Fruit fly (Drosophila melanogaster): ENCODE results near the gene CG34274.

The CG34274 gene

dm6 chr3R:15731446-15731845, at the start of gene CG34274:
Gene CG34274, plus strand, starts transcription at chr3R:15731746.
- TF ChIP-seq ovo (GFP tag; optimal IDR thresholded peaks at IDR 0.05) = no peak
- TF ChIP-seq tj (GFP tag; optimal IDR thresholded peaks at IDR 0.05) = no peak
- TF ChIP-seq pad (GFP tag; optimal IDR thresholded peaks at IDR 0.05) = no peak
- TF ChIP-seq toe (GFP tag; optimal IDR thresholded peaks at IDR 0.05) = no peak
- no peak for TF ChIP-seq cnc (optimal IDR thresholded peaks at IDR 0.05)
- TF ChIP-seq kay (GFP tag; ENCODE audit: borderline replicate concordance) = no peak
- TF ChIP-seq Mnt (GFP tag; optimal IDR thresholded peaks at IDR 0.05) = no peak
- no peak for TF ChIP-seq Hr96 (GFP tag; optimal IDR thresholded peaks at IDR 0.05)
- TF ChIP-seq Crg-1 (GFP tag; optimal IDR thresholded peaks at IDR 0.05) = no peak
- no peak for TF ChIP-seq CG7101 (tag; optimal IDR thresholded peaks at IDR 0.05)
- TF ChIP-seq bab1 (GFP tag; optimal IDR thresholded peaks at IDR 0.05) = no peak
- no peak for TF ChIP-seq CG12768 (GFP tag; optimal IDR thresholded peaks at IDR 0.05)
- no peak for TF ChIP-seq CG14711 (tag; optimal IDR thresholded peaks at IDR 0.05)
- no peak for TF ChIP-seq Clk (GFP tag; optimal IDR thresholded peaks at IDR 0.05)
- no peak for TF ChIP-seq CG5204 (GFP tag; optimal IDR thresholded peaks at IDR 0.05)
- no peak for TF ChIP-seq CG7045 (GFP tag; optimal IDR thresholded peaks at IDR 0.05)
- no peak for TF ChIP-seq CG33017 (tag; optimal IDR thresholded peaks at IDR 0.05)
- no peak for TF ChIP-seq CG11617 (GFP tag; optimal IDR thresholded peaks at IDR 0.05)

- no peak for TF ChIP-seq CG33017 (tag; optimal IDR thresholded peaks at IDR 0.05)
- no peak for TF ChIP-seq toe (GFP tag; optimal IDR thresholded peaks at IDR 0.05)
- TF ChIP-seq bab1 (GFP tag; optimal IDR thresholded peaks at IDR 0.05) = no peak
- TF ChIP-seq Mnt (GFP tag; optimal IDR thresholded peaks at IDR 0.05) = no peak
- TF ChIP-seq CG12768 (GFP tag; optimal IDR thresholded peaks at IDR 0.05) = no peak
- TF ChIP-seq CG11617 (GFP tag; optimal IDR thresholded peaks at IDR 0.05) = no peak
- TF ChIP-seq CG7045 (GFP tag; optimal IDR thresholded peaks at IDR 0.05) = no peak
- TF ChIP-seq pad (GFP tag; optimal IDR thresholded peaks at IDR 0.05) = no peak
- no peak for TF ChIP-seq CG14711 (tag; optimal IDR thresholded peaks at IDR 0.05)
- TF ChIP-seq cic (GFP tag; optimal IDR thresholded peaks at IDR 0.05) = no peak
- no peak for TF ChIP-seq Hr96 (GFP tag; optimal IDR thresholded peaks at IDR 0.05)
- TF ChIP-seq CG7101 (tag; optimal IDR thresholded peaks at IDR 0.05) = no peak
- no peak for TF ChIP-seq ovo (GFP tag; optimal IDR thresholded peaks at IDR 0.05)
- no peak for TF ChIP-seq tj (GFP tag; optimal IDR thresholded peaks at IDR 0.05)
- TF ChIP-seq CG5204 (GFP tag; optimal IDR thresholded peaks at IDR 0.05) = no peak
Measured at dm6 chr3R:15688441-15688840, 43.1 kb upstream of the CG34274 start.

dm6 chr3R:15692786-15693185, 38.8 kb upstream of the CG34274 start, which contains the start of gene CG31446:
Gene CG31446, plus strand, starts transcription at chr3R:15693086.
- no peak for TF ChIP-seq Hr96 (GFP tag; optimal IDR thresholded peaks at IDR 0.05)
- no peak for TF ChIP-seq ovo (GFP tag; optimal IDR thresholded peaks at IDR 0.05)
- TF ChIP-seq bab1 (GFP tag; optimal IDR thresholded peaks at IDR 0.05) = no peak
- no peak for TF ChIP-seq pad (GFP tag; optimal IDR thresholded peaks at IDR 0.05)
- no peak for TF ChIP-seq CG7045 (GFP tag; optimal IDR thresholded peaks at IDR 0.05)
- TF ChIP-seq CG14711 (tag; optimal IDR thresholded peaks at IDR 0.05) = no peak
- no peak for TF ChIP-seq CG5204 (GFP tag; optimal IDR thresholded peaks at IDR 0.05)
- TF ChIP-seq CG1620 (GFP tag; optimal IDR thresholded peaks at IDR 0.05) = no peak
- no peak for TF ChIP-seq tj (GFP tag; optimal IDR thresholded peaks at IDR 0.05)
- TF ChIP-seq Crg-1 (GFP tag; optimal IDR thresholded peaks at IDR 0.05) = no peak
- no peak for TF ChIP-seq CG33017 (tag; optimal IDR thresholded peaks at IDR 0.05)
- TF ChIP-seq Clk (GFP tag; optimal IDR thresholded peaks at IDR 0.05) = no peak

- TF ChIP-seq bab1 (GFP tag; optimal IDR thresholded peaks at IDR 0.05) (no peak), CG7045 (GFP tag; optimal IDR thresholded peaks at IDR 0.05) (no peak), CG1620 (GFP tag; optimal IDR thresholded peaks at IDR 0.05) (no peak), ovo (GFP tag; optimal IDR thresholded peaks at IDR 0.05) (no peak), cic (GFP tag; optimal IDR thresholded peaks at IDR 0.05) (no peak), CG11617 (GFP tag; optimal IDR thresholded peaks at IDR 0.05) (no peak), CG14711 (tag; optimal IDR thresholded peaks at IDR 0.05) (no peak), CG33017 (tag; optimal IDR thresholded peaks at IDR 0.05) (no peak), Clk (GFP tag; optimal IDR thresholded peaks at IDR 0.05) (no peak), Mnt (GFP tag; optimal IDR thresholded peaks at IDR 0.05) (no peak), tj (GFP tag; optimal IDR thresholded peaks at IDR 0.05) (no peak), CG7101 (tag; optimal IDR thresholded peaks at IDR 0.05) (no peak), cnc (optimal IDR thresholded peaks at IDR 0.05) (no peak), CG12768 (GFP tag; optimal IDR thresholded peaks at IDR 0.05) (no peak), kay (GFP tag; ENCODE audit: borderline replicate concordance) (no peak), toe (GFP tag; optimal IDR thresholded peaks at IDR 0.05) (no peak), Crg-1 (GFP tag; optimal IDR thresholded peaks at IDR 0.05) (no peak), Hr96 (GFP tag; optimal IDR thresholded peaks at IDR 0.05) (no peak), CG5204 (GFP tag; optimal IDR thresholded peaks at IDR 0.05) (no peak)
Measured at dm6 chr3R:15694332-15694731, 37.2 kb upstream of the CG34274 start.

- no peak for TF ChIP-seq CG33017 (tag; optimal IDR thresholded peaks at IDR 0.05)
- TF ChIP-seq pad (GFP tag; optimal IDR thresholded peaks at IDR 0.05) = no peak
- no peak for TF ChIP-seq CG11617 (GFP tag; optimal IDR thresholded peaks at IDR 0.05)
- no peak for TF ChIP-seq Clk (GFP tag; optimal IDR thresholded peaks at IDR 0.05)
- TF ChIP-seq CG14711 (tag; optimal IDR thresholded peaks at IDR 0.05) = no peak
- TF ChIP-seq CG5204 (GFP tag; optimal IDR thresholded peaks at IDR 0.05) = no peak
- no peak for TF ChIP-seq kay (GFP tag; ENCODE audit: borderline replicate concordance)
- no peak for TF ChIP-seq CG12768 (GFP tag; optimal IDR thresholded peaks at IDR 0.05)
- TF ChIP-seq CG7101 (tag; optimal IDR thresholded peaks at IDR 0.05) = no peak
- TF ChIP-seq ovo (GFP tag; optimal IDR thresholded peaks at IDR 0.05) = no peak
- no peak for TF ChIP-seq tj (GFP tag; optimal IDR thresholded peaks at IDR 0.05)
- TF ChIP-seq bab1 (GFP tag; optimal IDR thresholded peaks at IDR 0.05) = no peak
- no peak for TF ChIP-seq CG7045 (GFP tag; optimal IDR thresholded peaks at IDR 0.05)
- TF ChIP-seq Mnt (GFP tag; optimal IDR thresholded peaks at IDR 0.05) = no peak
- TF ChIP-seq cic (GFP tag; optimal IDR thresholded peaks at IDR 0.05) = no peak
Measured at dm6 chr3R:15694941-15695340, 36.6 kb upstream of the CG34274 start, which contains the start of gene CG5399. Gene CG5399, plus strand, starts transcription at chr3R:15695241.

- TF ChIP-seq cic (GFP tag; optimal IDR thresholded peaks at IDR 0.05) = peak; percentile 78
- TF ChIP-seq cnc (optimal IDR thresholded peaks at IDR 0.05) = no peak
- peak; percentile 7 for TF ChIP-seq ovo (GFP tag; optimal IDR thresholded peaks at IDR 0.05)
- TF ChIP-seq CG33017 (tag; optimal IDR thresholded peaks at IDR 0.05) = peak; percentile 33
- no peak for TF ChIP-seq CG1620 (GFP tag; optimal IDR thresholded peaks at IDR 0.05)
- TF ChIP-seq CG12768 (GFP tag; optimal IDR thresholded peaks at IDR 0.05) = peak; percentile 10
- no peak for TF ChIP-seq Clk (GFP tag; optimal IDR thresholded peaks at IDR 0.05)
- no peak for TF ChIP-seq toe (GFP tag; optimal IDR thresholded peaks at IDR 0.05)
- peak; percentile 1 for TF ChIP-seq CG14711 (tag; optimal IDR thresholded peaks at IDR 0.05)
- peak; percentile 35 for TF ChIP-seq CG7045 (GFP tag; optimal IDR thresholded peaks at IDR 0.05)
- peak; percentile 90 for TF ChIP-seq kay (GFP tag; ENCODE audit: borderline replicate concordance)
- TF ChIP-seq Hr96 (GFP tag; optimal IDR thresholded peaks at IDR 0.05) = no peak
Measured at dm6 chr3R:15696461-15697044, 35.0 kb upstream of the CG34274 start.

Measured in whole organism, adult.